Fruit fly (Drosophila melanogaster) whole organism, embryonic: Measurements from ENCODE around the gene CG13404.
A peak's percentile ranks its signal among the peaks of the same experiment; 100 is the strongest.

Source experiments
- Adf1 ChIP-seq: fragments of 200-800 bp; sonication (Bioruptor generic); IDR thresholded peaks from 2 replicates; pipeline ENCODE4 v1.3.6; 2022; ENCODE audit warnings: missing biosample characterization, missing genetic modification characterization
- CG16863 ChIP-seq: fragments of 200-800 bp; sonication (Bioruptor generic); optimal IDR thresholded peaks from 3 replicates; lab custom pipeline; 2016; ENCODE audit warnings: missing biosample characterization, missing genetic modification characterization
- CG18764 ChIP-seq: fragments of 200-800 bp; sonication (Bioruptor generic); optimal IDR thresholded peaks from 3 replicates; lab custom pipeline; 2016; ENCODE audit warnings: missing biosample characterization, missing genetic modification characterization
- CG2120 ChIP-seq: fragments of 200-800 bp; sonication (Bioruptor generic); optimal IDR thresholded peaks from 3 replicates; lab custom pipeline; 2016; ENCODE audit warnings: missing biosample characterization, missing genetic modification characterization
- CG2889 ChIP-seq: fragments of 200-800 bp; sonication (Bioruptor generic); IDR thresholded peaks from 3 replicates; pipeline ENCODE4 v1.3.6; 2022; ENCODE audit warnings: missing biosample characterization, missing genetic modification characterization
- CG3163 ChIP-seq: fragments of 200-800 bp; sonication (Bioruptor generic); optimal IDR thresholded peaks from 3 replicates; lab custom pipeline; 2016; ENCODE audit warnings: missing biosample characterization, missing genetic modification characterization
- CG4730 ChIP-seq: fragments of 200-800 bp; sonication (Bioruptor generic); IDR thresholded peaks from 2 replicates; pipeline ENCODE4 v1.3.6; 2022; ENCODE audit warnings: missing biosample characterization, missing genetic modification characterization
- CG5245 ChIP-seq: fragments of 200-800 bp; sonication (Bioruptor generic); optimal IDR thresholded peaks from 3 replicates; lab custom pipeline; 2016; ENCODE audit warnings: missing biosample characterization, missing genetic modification characterization
- CG6765 ChIP-seq: fragments of 200-800 bp; sonication (Bioruptor generic); optimal IDR thresholded peaks from 3 replicates; lab custom pipeline; 2017; ENCODE audit warnings: missing biosample characterization, mild to moderate bottlenecking, missing genetic modification characterization
- CG8478 ChIP-seq: fragments of >200 bp; optimal IDR thresholded peaks from 2 replicates; lab custom pipeline; 2018
- CG9932 ChIP-seq: fragments of 200-800 bp; sonication (Bioruptor generic); IDR thresholded peaks from 2 replicates; pipeline ENCODE4 v1.3.6; 2022; ENCODE audit warnings: missing biosample characterization, missing genetic modification characterization
- Dbx ChIP-seq: fragments of 200-800 bp; sonication (Bioruptor generic); IDR thresholded peaks from 3 replicates; pipeline ENCODE4 v1.3.6; 2022; ENCODE audit warnings: missing biosample characterization, missing genetic modification characterization
- Deaf1 ChIP-seq: fragments of 200-800 bp; optimal IDR thresholded peaks from 3 replicates; lab custom pipeline; 2019; ENCODE audit warnings: missing biosample characterization, mild to moderate bottlenecking, missing genetic modification characterization, moderate library complexity
- Doc3 ChIP-seq: fragments of 200-800 bp; sonication (Bioruptor generic); IDR thresholded peaks from 3 replicates; pipeline ENCODE4 v1.3.6; 2022; ENCODE audit warnings: missing biosample characterization, missing genetic modification characterization; ENCODE audit not compliant: partially characterized antibody
- Dref ChIP-seq: fragments of 200-800 bp; sonication (Bioruptor generic); IDR thresholded peaks from 2 replicates; pipeline ENCODE4 v1.3.6; 2022; ENCODE audit warnings: missing biosample characterization, missing genetic modification characterization
- GATAe ChIP-seq: fragments of 200-800 bp; sonication (Bioruptor generic); conservative IDR thresholded peaks from 2 replicates; pipeline ENCODE4 v1.3.6; 2022; ENCODE audit warnings: missing biosample characterization, missing genetic modification characterization
- Gsc ChIP-seq: fragments of 200-800 bp; sonication (Bioruptor generic); IDR thresholded peaks from 2 replicates; pipeline ENCODE4 v1.3.6; 2022; ENCODE audit warnings: missing biosample characterization, missing genetic modification characterization
- HLH3B ChIP-seq: fragments of 200-800 bp; sonication (Bioruptor generic); IDR thresholded peaks from 2 replicates; pipeline ENCODE4 v1.3.6; 2022; ENCODE audit warnings: missing biosample characterization, missing genetic modification characterization
- Hand ChIP-seq: fragments of 200-800 bp; sonication (Bioruptor generic); optimal IDR thresholded peaks from 2 replicates; lab custom pipeline; 2017; ENCODE audit warnings: mild to moderate bottlenecking, missing biosample characterization, missing genetic modification reagents, missing genetic modification characterization
- Hsf ChIP-seq: fragments of 200-800 bp; sonication (Bioruptor generic); optimal IDR thresholded peaks from 3 replicates; lab custom pipeline; 2016; ENCODE audit warnings: missing biosample characterization, missing genetic modification characterization
- Med ChIP-seq: fragments of 200-800 bp; sonication (Bioruptor generic); peaks from one replicate; lab custom pipeline; 2016; ENCODE audit warnings: missing biosample characterization, missing genetic modification characterization, mild to moderate bottlenecking, inconsistent platforms, moderate library complexity
- Mrtf ChIP-seq: fragments of 200-800 bp; sonication (Bioruptor generic); IDR thresholded peaks from 3 replicates; pipeline ENCODE4 v1.3.6; 2022; ENCODE audit warnings: missing biosample characterization, missing genetic modification characterization
- Neu2 ChIP-seq: fragments of 200-800 bp; sonication (Bioruptor generic); optimal IDR thresholded peaks from 3 replicates; lab custom pipeline; 2016; ENCODE audit warnings: missing biosample characterization, missing genetic modification characterization, borderline replicate concordance
- Scr ChIP-seq: fragments of 200-800 bp; sonication (Bioruptor generic); IDR thresholded peaks from 2 replicates; pipeline ENCODE4 v1.3.6; 2022; ENCODE audit warnings: missing biosample characterization, missing genetic modification characterization; ENCODE audit not compliant: partially characterized antibody
- Sry-β ChIP-seq: fragments of 200-800 bp; sonication (Bioruptor generic); optimal IDR thresholded peaks from 2 replicates; lab custom pipeline; 2018; ENCODE audit warnings: missing biosample characterization, mild to moderate bottlenecking, missing genetic modification characterization, moderate library complexity
- al ChIP-seq: fragments of 200-800 bp; sonication (Bioruptor generic); IDR thresholded peaks from 2 replicates; pipeline ENCODE4 v1.3.6; 2022; ENCODE audit warnings: missing biosample characterization, missing genetic modification characterization
- bcd ChIP-seq: fragments of 200-800 bp; sonication (Bioruptor generic); optimal IDR thresholded peaks from 2 replicates; lab custom pipeline; 2017; ENCODE audit warnings: missing biosample characterization, mild to moderate bottlenecking, missing genetic modification characterization
- chinmo ChIP-seq: fragments of 200-800 bp; sonication (Bioruptor generic); IDR thresholded peaks from 4 replicates; pipeline ENCODE4 v1.3.6; 2022; ENCODE audit warnings: missing biosample characterization, missing genetic modification characterization; ENCODE audit not compliant: partially characterized antibody
- ci ChIP-seq: fragments of 200-800 bp; sonication (Bioruptor generic); IDR thresholded peaks from 3 replicates; pipeline ENCODE4 v1.3.6; 2022; ENCODE audit warnings: missing biosample characterization, missing genetic modification characterization
- crol ChIP-seq: fragments of 200-800 bp; sonication (Bioruptor generic); IDR thresholded peaks from 2 replicates; pipeline ENCODE4 v1.3.6; 2022; ENCODE audit warnings: missing biosample characterization, missing genetic modification characterization
- dan ChIP-seq: fragments of 200-800 bp; sonication (Bioruptor generic); IDR thresholded peaks from 2 replicates; pipeline ENCODE4 v1.3.6; 2022; ENCODE audit warnings: missing biosample characterization, missing genetic modification characterization
- eve ChIP-seq, 2 experiments: fragments of >200 bp; optimal IDR thresholded peaks; 2 replicates each; lab custom pipeline; 2017; ENCODE audit warnings: missing biosample characterization in 2 of 2, missing genetic modification characterization in 2 of 2
- fd102C ChIP-seq: fragments of 200-800 bp; sonication (Bioruptor generic); optimal IDR thresholded peaks from 2 replicates; lab custom pipeline; 2018; ENCODE audit warnings: missing biosample characterization, mild to moderate bottlenecking, missing genetic modification characterization, moderate library complexity
- grau ChIP-seq: fragments of 200-800 bp; optimal IDR thresholded peaks from 3 replicates; lab custom pipeline; 2019; ENCODE audit warnings: missing biosample characterization, mild to moderate bottlenecking, missing genetic modification characterization, moderate library complexity
- jing ChIP-seq: fragments of 200-800 bp; sonication (Bioruptor generic); optimal IDR thresholded peaks from 2 replicates; lab custom pipeline; 2018; ENCODE audit warnings: missing biosample characterization, mild to moderate bottlenecking, missing genetic modification characterization
- kay ChIP-seq: fragments of 200-800 bp; sonication (Bioruptor generic); optimal IDR thresholded peaks from 2 replicates; lab custom pipeline; 2016; ENCODE audit warnings: missing biosample characterization, missing genetic modification characterization
- nerfin-1 ChIP-seq: fragments of 200-800 bp; sonication (Bioruptor generic); optimal IDR thresholded peaks from 3 replicates; lab custom pipeline; 2019; ENCODE audit warnings: missing biosample characterization, mild to moderate bottlenecking, missing genetic modification characterization, moderate library complexity
- nom ChIP-seq: fragments of 200-800 bp; sonication (Bioruptor generic); optimal IDR thresholded peaks from 2 replicates; lab custom pipeline; 2017; ENCODE audit warnings: missing biosample characterization, missing genetic modification characterization, mild to moderate bottlenecking, moderate library complexity, missing genetic modification reagents
- onecut ChIP-seq: fragments of 200-800 bp; sonication (Bioruptor generic); IDR thresholded peaks from 2 replicates; pipeline ENCODE4 v1.3.6; 2022; ENCODE audit warnings: missing biosample characterization, missing genetic modification characterization
- pan ChIP-seq, 4 experiments: fragments of >200 bp in 3 of 4; fragments of 200-800 bp in 1 of 4; sonication (Bioruptor generic) in 1 of 4; optimal IDR thresholded peaks in 3 of 4; IDR thresholded peaks in 1 of 4; 2 replicates each; pipeline versions ENCODE4 v1.3.6 to Lab custom; 2017 to 2022; ENCODE audit warnings: missing biosample characterization in 2 of 4, missing genetic modification characterization in 2 of 4, mixed read lengths in 1 of 4
- pzg ChIP-seq: fragments of 200-800 bp; sonication (Bioruptor generic); optimal IDR thresholded peaks from 3 replicates; lab custom pipeline; 2018; ENCODE audit warnings: missing biosample characterization, mild to moderate bottlenecking, missing genetic modification characterization, moderate library complexity
- unpg ChIP-seq: fragments of 200-800 bp; sonication (Bioruptor generic); optimal IDR thresholded peaks from 3 replicates; lab custom pipeline; 2018; ENCODE audit warnings: missing biosample characterization, mild to moderate bottlenecking, missing genetic modification characterization, moderate library complexity
- usp ChIP-seq: fragments of >200 bp; optimal IDR thresholded peaks from 2 replicates; lab custom pipeline; 2017; ENCODE audit warnings: missing biosample characterization, missing genetic modification characterization

Gene CG13404

dm6 chrX:14226093-14226492, 40.0 kb downstream of the CG13404 start, which contains the start of gene mRpL38 (continued):
- TF ChIP-seq Med (GFP tag; lab: Kevin White, UChicago): peak; percentile 31
- no peak for TF ChIP-seq eve (GFP tag; optimal IDR thresholded peaks at IDR 0.05; lab: Kevin White, UChicago)
- no peak for TF ChIP-seq Sry-β (GFP tag; lab: Kevin White, UChicago)

dm6 chrX:14225665-14226064, 40.4 kb downstream of the CG13404 start, which contains the start of gene CG11674:
TSS of gene CG11674 (minus strand) at chrX:14225879.
- TF ChIP-seq CG2120 (GFP tag; lab: Kevin White, UChicago): no peak
- TF ChIP-seq CG6765 (GFP tag; lab: Kevin White, UChicago): no peak
- TF ChIP-seq Dbx (GFP tag; lab: Robert Waterston, UW): no peak
- TF ChIP-seq CG5245 (GFP tag; lab: Kevin White, UChicago): no peak
- no peak for TF ChIP-seq fd102C (GFP tag; lab: Kevin White, UChicago)
- no peak for TF ChIP-seq CG4730
- TF ChIP-seq CG9932 (GFP tag; lab: Robert Waterston, UW): no peak
- no peak for TF ChIP-seq CG18764 (GFP tag; lab: Kevin White, UChicago)
- TF ChIP-seq CG8478 (lab: Kevin White, UChicago): no peak
- no peak for TF ChIP-seq onecut (GFP tag; lab: Robert Waterston, UW)
- TF ChIP-seq al (GFP tag; lab: Robert Waterston, UW): no peak
- TF ChIP-seq usp (GFP tag; lab: Kevin White, UChicago): no peak
- no peak for TF ChIP-seq Hand (GFP tag; lab: Kevin White, UChicago)
- no peak for TF ChIP-seq bcd (GFP tag; lab: Kevin White, UChicago)
- no peak for TF ChIP-seq Gsc (GFP tag; lab: Robert Waterston, UW)
- TF ChIP-seq Dref (GFP tag; lab: Robert Waterston, UW): no peak
- TF ChIP-seq Doc3 (GFP tag; lab: Robert Waterston, UW): no peak

dm6 chrX:14221995-14222394, 44.1 kb downstream of the CG13404 start:
- TF ChIP-seq Med (GFP tag; lab: Kevin White, UChicago) (no peak), grau (tag; lab: Kevin White, UChicago) (no peak), HLH3B (GFP tag; lab: Robert Waterston, UW) (no peak), nerfin-1 (tag; lab: Kevin White, UChicago) (peak; percentile 77), ci (0 out of 3 replicates have a peak, but pooled peaks have one; percentile 25), CG3163 (GFP tag; lab: Kevin White, UChicago) (no peak), pzg (GFP tag; lab: Kevin White, UChicago) (no peak), Mrtf (no peak), dan (no peak), pan (optimal IDR thresholded peaks at IDR 0.05; lab: Kevin White, UChicago) (no peak), pan (GFP tag; optimal IDR thresholded peaks at IDR 0.05 in 1 of 2, IDR thresholded peaks at IDR 0.05 in 1 of 2) (no peak), Scr (GFP tag; lab: Robert Waterston, UW) (no peak), CG2889 (GFP tag; lab: Robert Waterston, UW) (no peak), Hsf (GFP tag; lab: Kevin White, UChicago) (no peak), Adf1 (GFP tag; lab: Robert Waterston, UW) (no peak), CG16863 (GFP tag; lab: Kevin White, UChicago) (no peak), GATAe (GFP tag; lab: Robert Waterston, UW) (no peak), kay (no peak), nom (GFP tag; lab: Kevin White, UChicago) (peak; percentile 38), unpg (no peak), chinmo (GFP tag; lab: Robert Waterston, UW) (0 out of 4 replicates have a peak, but pooled peaks have one; percentile 37), jing (GFP tag; lab: Kevin White, UChicago) (no peak), crol (GFP tag; lab: Robert Waterston, UW) (peak; percentile 94), Deaf1 (tag; lab: Kevin White, UChicago) (peak; percentile 91), Sry-β (GFP tag; lab: Kevin White, UChicago) (no peak), Neu2 (GFP tag; lab: Kevin White, UChicago) (no peak)
